Fruit fly (Drosophila melanogaster) whole organism, embryonic: ENCODE results near the gene SP555.

ENCODE experiments used
- Ada2b ChIP-seq: fragments of 200-800 bp; sonication (Bioruptor generic); IDR thresholded peaks from 2 replicates; pipeline ENCODE4 v1.3.6; 2022; ENCODE audit warnings: missing biosample characterization, missing genetic modification characterization
- CG10147 ChIP-seq: fragments of 200-800 bp; sonication (Bioruptor generic); optimal IDR thresholded peaks from 2 replicates; lab custom pipeline; 2019; ENCODE audit warnings: missing biosample characterization, mild to moderate bottlenecking, missing genetic modification characterization, moderate library complexity
- CG1024 ChIP-seq: fragments of 200-800 bp; sonication (Bioruptor generic); IDR thresholded peaks from 2 replicates; pipeline ENCODE4 v1.3.6; 2022; ENCODE audit warnings: missing biosample characterization, missing genetic modification characterization
- CG11247 ChIP-seq: fragments of 200-800 bp; sonication (Bioruptor generic); IDR thresholded peaks from 2 replicates; pipeline ENCODE4 v1.3.6; 2022; ENCODE audit warnings: missing biosample characterization, missing genetic modification characterization
- CG11504 ChIP-seq: fragments of 200-800 bp; sonication (Bioruptor generic); optimal IDR thresholded peaks from 3 replicates; lab custom pipeline; 2019; ENCODE audit warnings: missing biosample characterization, mild to moderate bottlenecking, missing genetic modification characterization, moderate library complexity
- CG12391 ChIP-seq: fragments of 200-800 bp; sonication (Bioruptor generic); optimal IDR thresholded peaks from 3 replicates; lab custom pipeline; 2018; ENCODE audit warnings: missing biosample characterization, mild to moderate bottlenecking, missing genetic modification characterization, moderate library complexity
- CG14050 ChIP-seq: fragments of 200-800 bp; sonication (Bioruptor generic); IDR thresholded peaks from 3 replicates; pipeline ENCODE4 v1.3.6; 2022; ENCODE audit warnings: missing biosample characterization, missing genetic modification characterization
- CG15073 ChIP-seq: fragments of 200-800 bp; sonication (Bioruptor generic); optimal IDR thresholded peaks from 2 replicates; lab custom pipeline; 2016; ENCODE audit warnings: missing biosample characterization, missing genetic modification characterization
- CG15696 ChIP-seq: fragments of 200-800 bp; sonication (Bioruptor generic); optimal IDR thresholded peaks from 2 replicates; lab custom pipeline; 2019; ENCODE audit warnings: missing biosample characterization, mild to moderate bottlenecking, missing genetic modification characterization, moderate library complexity
- CG17359 ChIP-seq: fragments of 200-800 bp; sonication (Bioruptor generic); optimal IDR thresholded peaks from 3 replicates; lab custom pipeline; 2018; ENCODE audit warnings: missing biosample characterization, mild to moderate bottlenecking, missing genetic modification characterization, moderate library complexity
- CG1792 ChIP-seq: fragments of 200-800 bp; sonication (Bioruptor generic); optimal IDR thresholded peaks from 2 replicates; lab custom pipeline; 2016; ENCODE audit warnings: missing biosample characterization, missing genetic modification characterization
- CG18599 ChIP-seq: fragments of 200-800 bp; sonication (Bioruptor generic); optimal IDR thresholded peaks from 3 replicates; lab custom pipeline; 2017; ENCODE audit warnings: missing biosample characterization, missing genetic modification characterization, mild to moderate bottlenecking, moderate library complexity, missing genetic modification reagents
- CG2678 ChIP-seq: fragments of 200-800 bp; sonication (Bioruptor generic); optimal IDR thresholded peaks from 3 replicates; lab custom pipeline; 2019; ENCODE audit warnings: missing biosample characterization, mild to moderate bottlenecking, missing genetic modification characterization, moderate library complexity
- CG32532 ChIP-seq: fragments of 200-800 bp; sonication (Bioruptor generic); IDR thresholded peaks from 2 replicates; pipeline ENCODE4 v1.3.6; 2022; ENCODE audit warnings: missing biosample characterization, missing genetic modification characterization
- CG5953 ChIP-seq: fragments of 200-800 bp; sonication (Bioruptor generic); IDR thresholded peaks from 2 replicates; pipeline ENCODE4 v1.3.6; 2022; ENCODE audit warnings: missing biosample characterization, missing genetic modification characterization
- CG6254 ChIP-seq: fragments of 200-800 bp; sonication (Bioruptor generic); optimal IDR thresholded peaks from 3 replicates; lab custom pipeline; 2017; ENCODE audit warnings: mild to moderate bottlenecking, missing biosample characterization, missing genetic modification reagents, missing genetic modification characterization
- CG6765 ChIP-seq: fragments of 200-800 bp; sonication (Bioruptor generic); optimal IDR thresholded peaks from 3 replicates; lab custom pipeline; 2017; ENCODE audit warnings: missing biosample characterization, mild to moderate bottlenecking, missing genetic modification characterization
- CG6791 ChIP-seq: fragments of 200-800 bp; sonication (Bioruptor generic); IDR thresholded peaks from 3 replicates; pipeline ENCODE4 v1.3.6; 2022; ENCODE audit warnings: missing biosample characterization, missing genetic modification characterization; ENCODE audit not compliant: partially characterized antibody
- CG7839 ChIP-seq: fragments of 200-800 bp; sonication (Bioruptor generic); optimal IDR thresholded peaks from 3 replicates; lab custom pipeline; 2018; ENCODE audit warnings: missing biosample characterization, mild to moderate bottlenecking, missing genetic modification characterization, moderate library complexity
- CG8388 ChIP-seq: fragments of 200-800 bp; sonication (Bioruptor generic); optimal IDR thresholded peaks from 2 replicates; lab custom pipeline; 2019; ENCODE audit warnings: missing biosample characterization, mild to moderate bottlenecking, missing genetic modification characterization, moderate library complexity
- Chrac-16 ChIP-seq: fragments of 200-800 bp; sonication (Bioruptor generic); optimal IDR thresholded peaks from 3 replicates; lab custom pipeline; 2016; ENCODE audit warnings: missing biosample characterization, missing genetic modification characterization
- CkIIα-i1 ChIP-seq: fragments of 200-800 bp; sonication (Bioruptor generic); IDR thresholded peaks from 2 replicates; pipeline ENCODE4 v1.3.6; 2022; ENCODE audit warnings: missing biosample characterization, missing genetic modification characterization
- CrebB ChIP-seq: fragments of 200-800 bp; sonication (Bioruptor generic); optimal IDR thresholded peaks from 3 replicates; lab custom pipeline; 2018; ENCODE audit warnings: missing biosample characterization, mild to moderate bottlenecking, missing genetic modification characterization
- Dref ChIP-seq: fragments of 200-800 bp; sonication (Bioruptor generic); IDR thresholded peaks from 2 replicates; pipeline ENCODE4 v1.3.6; 2022; ENCODE audit warnings: missing biosample characterization, missing genetic modification characterization
- ERR ChIP-seq: fragments of 200-800 bp; sonication (Bioruptor generic); optimal IDR thresholded peaks from 2 replicates; lab custom pipeline; 2016; ENCODE audit warnings: missing biosample characterization, missing genetic modification characterization
- HLH4C ChIP-seq: fragments of 200-800 bp; sonication (Bioruptor generic); IDR thresholded peaks from 3 replicates; pipeline ENCODE4 v1.3.6; 2022; ENCODE audit warnings: missing biosample characterization, missing genetic modification characterization; ENCODE audit not compliant: partially characterized antibody
- Hr51 ChIP-seq, 2 experiments: fragments of 200-800 bp; sonication (Bioruptor generic); optimal IDR thresholded peaks; 2 replicates in 1 of 2; 3 replicates in 1 of 2; lab custom pipeline; 2016 to 2018; ENCODE audit warnings: missing biosample characterization in 2 of 2, missing genetic modification characterization in 2 of 2, mild to moderate bottlenecking in 1 of 2, moderate library complexity in 1 of 2
- NFAT ChIP-seq: fragments of 200-800 bp; sonication (Bioruptor generic); IDR thresholded peaks from 2 replicates; pipeline ENCODE4 v1.3.6; 2022; ENCODE audit warnings: missing biosample characterization, missing genetic modification characterization
- NK7.1 ChIP-seq: fragments of 200-800 bp; sonication (Bioruptor generic); optimal IDR thresholded peaks from 3 replicates; lab custom pipeline; 2016; ENCODE audit warnings: missing biosample characterization, missing genetic modification characterization
- Oli ChIP-seq: fragments of 200-800 bp; sonication (Bioruptor generic); optimal IDR thresholded peaks from 2 replicates; lab custom pipeline; 2018; ENCODE audit warnings: missing biosample characterization, mild to moderate bottlenecking, missing genetic modification characterization, moderate library complexity
- Ptx1 ChIP-seq: fragments of 200-800 bp; sonication (Bioruptor generic); IDR thresholded peaks from 2 replicates; pipeline ENCODE4 v1.3.6; 2022; ENCODE audit warnings: missing biosample characterization, missing genetic modification characterization
- Sry-β ChIP-seq: fragments of 200-800 bp; sonication (Bioruptor generic); optimal IDR thresholded peaks from 2 replicates; lab custom pipeline; 2018; ENCODE audit warnings: missing biosample characterization, mild to moderate bottlenecking, missing genetic modification characterization, moderate library complexity
- ab ChIP-seq: fragments of 200-800 bp; sonication (Bioruptor generic); optimal IDR thresholded peaks from 2 replicates; lab custom pipeline; 2016; ENCODE audit warnings: missing biosample characterization, missing genetic modification characterization
- cad ChIP-seq: fragments of >200 bp; optimal IDR thresholded peaks from 2 replicates; lab custom pipeline; 2017; ENCODE audit warnings: missing biosample characterization, missing genetic modification characterization
- dan ChIP-seq: fragments of 200-800 bp; sonication (Bioruptor generic); IDR thresholded peaks from 2 replicates; pipeline ENCODE4 v1.3.6; 2022; ENCODE audit warnings: missing biosample characterization, missing genetic modification characterization
- dati ChIP-seq: fragments of 200-800 bp; sonication (Bioruptor generic); IDR thresholded peaks from 2 replicates; pipeline ENCODE4 v1.3.6; 2022; ENCODE audit warnings: missing biosample characterization, missing genetic modification characterization
- dimm ChIP-seq: fragments of 200-800 bp; sonication (Bioruptor generic); IDR thresholded peaks from 2 replicates; pipeline ENCODE4 v1.3.6; 2022; ENCODE audit warnings: missing biosample characterization, missing genetic modification characterization
- gce ChIP-seq: fragments of 200-800 bp; sonication (Bioruptor generic); IDR thresholded peaks from 3 replicates; pipeline ENCODE4 v1.3.6; 2022; ENCODE audit warnings: missing biosample characterization, missing genetic modification characterization
- onecut ChIP-seq: fragments of 200-800 bp; sonication (Bioruptor generic); IDR thresholded peaks from 2 replicates; pipeline ENCODE4 v1.3.6; 2022; ENCODE audit warnings: missing biosample characterization, missing genetic modification characterization
- pita ChIP-seq: fragments of 200-800 bp; sonication (Bioruptor generic); optimal IDR thresholded peaks from 2 replicates; lab custom pipeline; 2017; ENCODE audit warnings: missing biosample characterization, mild to moderate bottlenecking, missing genetic modification characterization
- prd ChIP-seq, 3 experiments: fragments of >200 bp in 2 of 3; fragments of 200-800 bp in 1 of 3; sonication (Bioruptor generic) in 1 of 3; optimal IDR thresholded peaks in 2 of 3; IDR thresholded peaks in 1 of 3; 2 replicates in 2 of 3; 3 replicates in 1 of 3; pipeline versions ENCODE4 v1.3.6 to Lab custom; 2017 to 2022; ENCODE audit warnings: missing biosample characterization in 1 of 3, missing genetic modification characterization in 1 of 3
- row ChIP-seq: fragments of 200-800 bp; sonication (Bioruptor generic); IDR thresholded peaks from 3 replicates; pipeline ENCODE4 v1.3.6; 2022; ENCODE audit warnings: missing biosample characterization, missing genetic modification characterization
- salm ChIP-seq: fragments of 200-800 bp; sonication (Bioruptor generic); optimal IDR thresholded peaks from 2 replicates; lab custom pipeline; 2018; ENCODE audit warnings: missing biosample characterization, mild to moderate bottlenecking, missing genetic modification characterization
- sd ChIP-seq: fragments of 200-800 bp; sonication (Bioruptor generic); optimal IDR thresholded peaks from 3 replicates; lab custom pipeline; 2018; ENCODE audit warnings: missing biosample characterization, mild to moderate bottlenecking, missing genetic modification characterization, moderate library complexity
- so ChIP-seq: fragments of 200-800 bp; sonication (Bioruptor generic); IDR thresholded peaks from 3 replicates; pipeline ENCODE4 v1.3.6; 2022; ENCODE audit warnings: missing biosample characterization, missing genetic modification characterization
- ssp ChIP-seq: fragments of 200-800 bp; sonication (Bioruptor generic); IDR thresholded peaks from 2 replicates; pipeline ENCODE4 v1.3.6; 2022; ENCODE audit warnings: missing biosample characterization, missing genetic modification characterization
- tll ChIP-seq, 2 experiments: fragments of 200-800 bp in 1 of 2; fragments of >200 bp in 1 of 2; sonication (Bioruptor generic) in 1 of 2; optimal IDR thresholded peaks; 2 replicates each; lab custom pipeline; 2017 to 2019; ENCODE audit warnings: missing biosample characterization in 2 of 2, missing genetic modification characterization in 2 of 2, mild to moderate bottlenecking in 1 of 2, moderate library complexity in 1 of 2
- wek ChIP-seq: fragments of 200-800 bp; sonication (Bioruptor generic); optimal IDR thresholded peaks from 3 replicates; lab custom pipeline; 2018; ENCODE audit warnings: missing biosample characterization, mild to moderate bottlenecking, missing genetic modification characterization, moderate library complexity

Gene SP555

DNA sequence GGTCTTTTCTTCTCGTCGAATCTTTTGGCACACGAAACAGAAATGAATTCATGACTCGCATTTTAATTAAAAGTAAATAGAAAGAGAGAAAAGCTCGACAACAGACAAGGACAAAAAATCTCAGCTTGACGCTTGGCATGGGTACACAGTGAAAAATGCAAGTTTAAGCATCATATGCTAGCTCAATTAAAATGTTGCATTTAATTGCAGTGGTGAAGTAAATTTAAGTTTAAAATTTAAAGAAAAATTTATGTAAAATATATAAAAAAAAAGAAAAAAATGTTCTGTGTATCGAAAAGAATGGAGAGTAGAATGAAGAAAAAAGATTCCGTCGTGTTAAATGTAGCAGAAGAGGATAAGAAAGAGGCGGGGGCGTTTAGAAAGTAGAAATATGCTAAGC, 48.1 kb downstream of the SP555 start (continued):
- no peak for TF ChIP-seq CG1792 (GFP tag; lab: Kevin White, UChicago)
- TF ChIP-seq salm = no peak
- TF ChIP-seq ssp (GFP tag; lab: Robert Waterston, UW) = no peak
- no peak for TF ChIP-seq CG17359 (tag; lab: Kevin White, UChicago)
- TF ChIP-seq Ptx1 = 0 out of 2 replicates have a peak, but pooled peaks have one; percentile 11
- no peak for TF ChIP-seq CG15696 (tag; lab: Kevin White, UChicago)
- TF ChIP-seq CG8388 (GFP tag; lab: Kevin White, UChicago) = peak; percentile 16
- TF ChIP-seq CG12391 (tag; lab: Kevin White, UChicago) = peak; percentile 21
- TF ChIP-seq row (GFP tag; lab: Robert Waterston, UW) = peak; percentile 39; the same call in 1 of the 3 replicates
- peak; percentile 23 for TF ChIP-seq CG11504 (tag; lab: Kevin White, UChicago)
- no peak for TF ChIP-seq sd (tag; lab: Kevin White, UChicago)
- TF ChIP-seq Oli (tag; lab: Kevin White, UChicago) = peak; percentile 1
- peak; percentile 40 for TF ChIP-seq CG18599
- peak; percentile 28 for TF ChIP-seq CG7839 (tag; lab: Kevin White, UChicago)
- TF ChIP-seq CG2678 (tag; lab: Kevin White, UChicago) = peak; percentile 4
- no peak for TF ChIP-seq CG14050 (GFP tag; lab: Robert Waterston, UW)
- TF ChIP-seq CG6791 (GFP tag; lab: Robert Waterston, UW) = no peak
- TF ChIP-seq ab (GFP tag; lab: Kevin White, UChicago) = no peak
- no peak for TF ChIP-seq Dref (GFP tag; lab: Robert Waterston, UW)
- 0 out of 2 replicates have a peak, but pooled peaks have one; percentile 23 for TF ChIP-seq Ada2b (GFP tag; lab: Robert Waterston, UW)
- no peak for TF ChIP-seq onecut (GFP tag; lab: Robert Waterston, UW)
- TF ChIP-seq CG1024 (GFP tag; lab: Robert Waterston, UW) = 0 out of 2 replicates have a peak, but pooled peaks have one; percentile 10
- no peak for TF ChIP-seq HLH4C

- TF ChIP-seq prd (optimal IDR thresholded peaks at IDR 0.05; lab: Kevin White, UChicago) = no peak
- peak; percentile 65 for TF ChIP-seq prd (GFP tag; IDR thresholded peaks at IDR 0.05; lab: Robert Waterston, UW)
- TF ChIP-seq CG14050 (GFP tag; lab: Robert Waterston, UW) = peak; percentile 26; the same call in 1 of the 3 replicates
- TF ChIP-seq tll (GFP tag; optimal IDR thresholded peaks at IDR 0.05; lab: Kevin White, UChicago) = no peak
- peak; percentile 60; the same call in 1 of the 2 replicates for TF ChIP-seq CG5953 (GFP tag; lab: Robert Waterston, UW)
- no peak for TF ChIP-seq CkIIα-i1
- TF ChIP-seq NFAT (GFP tag; lab: Robert Waterston, UW) = no peak
- peak; percentile 59 for TF ChIP-seq wek (GFP tag; lab: Kevin White, UChicago)
- TF ChIP-seq CrebB (tag; lab: Kevin White, UChicago) = peak; percentile 66
- TF ChIP-seq cad (GFP tag; lab: Kevin White, UChicago) = no peak
- peak; percentile 42 for TF ChIP-seq Chrac-16 (GFP tag; lab: Kevin White, UChicago)
- TF ChIP-seq dimm (GFP tag; lab: Robert Waterston, UW) = 0 out of 2 replicates have a peak, but pooled peaks have one; percentile 17
- peak; percentile 29 for TF ChIP-seq CG1792 (GFP tag; lab: Kevin White, UChicago)
- TF ChIP-seq gce (GFP tag; lab: Robert Waterston, UW) = peak; percentile 54; the same call in 1 of the 3 replicates
- peak; percentile 51 to 89 for TF ChIP-seq Hr51 (GFP tag; optimal IDR thresholded peaks at IDR 0.05; lab: Kevin White, UChicago)
- TF ChIP-seq ERR (GFP tag; lab: Kevin White, UChicago) = peak; percentile 34
- peak; percentile 74 for TF ChIP-seq CG6765
- TF ChIP-seq CG32532 (GFP tag; lab: Robert Waterston, UW) = 0 out of 2 replicates have a peak, but pooled peaks have one; percentile 8
- peak; percentile 77 for TF ChIP-seq CG10147 (GFP tag; lab: Kevin White, UChicago)
- no peak for TF ChIP-seq dati (GFP tag; lab: Robert Waterston, UW)
- TF ChIP-seq NK7.1 (GFP tag; lab: Kevin White, UChicago) = peak; percentile 16
- TF ChIP-seq pita (GFP tag; lab: Kevin White, UChicago) = no peak
- TF ChIP-seq dan (GFP tag; lab: Robert Waterston, UW) = no peak
- TF ChIP-seq CG11247 = peak; percentile 31; the same call in 1 of the 2 replicates
- TF ChIP-seq CG6254 (GFP tag; lab: Kevin White, UChicago) = peak; percentile 76
- TF ChIP-seq so (GFP tag; lab: Robert Waterston, UW) = 0 out of 3 replicates have a peak, but pooled peaks have one; percentile 59
- peak; percentile 13 for TF ChIP-seq CG15073
- peak; percentile 25 for TF ChIP-seq Sry-β
Observed at dm6 chr2L:5086905-5087522, 49.5 kb downstream of the SP555 start.
